Worm (Caenorhabditis elegans) whole organism, late embryonic: ENCODE measurements around the gene clec-137.

ENCODE experiments used
- ama-1 ChIP-seq: fragments of 150-350 bp; optimal IDR thresholded peaks from 2 replicates; lab custom pipeline; 2014
- che-1 ChIP-seq: sonication (generic microtip); optimal IDR thresholded peaks from 2 replicates; lab custom pipeline; 2016; ENCODE audit warnings: mild to moderate bottlenecking, missing genetic modification characterization, missing compliant biosample characterization
- elt-2 ChIP-seq: sonication (generic microtip); optimal IDR thresholded peaks from 2 replicates; lab custom pipeline; 2016; ENCODE audit warnings: missing genetic modification reagents, missing genetic modification characterization, missing compliant biosample characterization
- nfya-1 ChIP-seq: sonication (generic microtip); optimal IDR thresholded peaks from 2 replicates; lab custom pipeline; 2017; ENCODE audit warnings: missing genetic modification characterization, mild to moderate bottlenecking, missing compliant biosample characterization, antibody characterized with exemption, moderate library complexity
- nhr-11 ChIP-seq: fragments of 150-350 bp; optimal IDR thresholded peaks from 2 replicates; lab custom pipeline; 2014; ENCODE audit warnings: missing biosample characterization, missing genetic modification characterization
- pqm-1 ChIP-seq: sonication (generic microtip); optimal IDR thresholded peaks from 2 replicates; lab custom pipeline; 2016; ENCODE audit warnings: missing genetic modification characterization, missing compliant biosample characterization
- zip-5 ChIP-seq: sonication (generic microtip); optimal IDR thresholded peaks from 2 replicates; lab custom pipeline; 2016; ENCODE audit warnings: missing genetic modification characterization, missing compliant biosample characterization
- ztf-16 ChIP-seq: sonication (generic microtip); optimal IDR thresholded peaks from 2 replicates; lab custom pipeline; 2017; ENCODE audit warnings: missing genetic modification characterization, missing compliant biosample characterization

- TF ChIP-seq nhr-11 (tag; lab: Kevin White, UChicago) (no peak), ama-1 (no peak), zip-5 (tag; lab: Kevin White, UChicago) (no peak), nfya-1 (tag; lab: Kevin White, UChicago) (peak; percentile 23), che-1 (tag; lab: Kevin White, UChicago) (no peak), pqm-1 (tag; lab: Kevin White, UChicago) (no peak), ztf-16 (tag; lab: Kevin White, UChicago) (no peak), elt-2 (tag; lab: Kevin White, UChicago) (peak; percentile 33)
These were observed 46.8 kb downstream of the clec-137 start for ce11 chrII:4571112-4571511.
